Worm (Caenorhabditis elegans) whole organism, midembryonic: ENCODE measurements around the gene nhr-111.

Source experiments
- T22C8.4 ChIP-seq: fragments of 200-800 bp; sonication (Bioruptor generic); IDR thresholded peaks from 2 replicates; pipeline ENCODE4 v1.3.6; 2022; ENCODE audit warnings: missing genetic modification characterization, missing compliant biosample characterization
- cog-1 ChIP-seq: sonication (generic microtip); optimal IDR thresholded peaks from 2 replicates; lab custom pipeline; 2016; ENCODE audit warnings: missing genetic modification characterization, missing compliant biosample characterization
- flt-1 ChIP-seq: fragments of 200-800 bp; sonication (Bioruptor generic); IDR thresholded peaks from 2 replicates; pipeline ENCODE4 v1.3.6; 2022; ENCODE audit warnings: missing genetic modification characterization, missing compliant biosample characterization
- klf-2 ChIP-seq: fragments of 200-800 bp; sonication (Bioruptor generic); conservative IDR thresholded peaks from 2 replicates; pipeline ENCODE4 v1.3.6; 2022; ENCODE audit warnings: missing genetic modification reagents, missing genetic modification characterization, missing compliant biosample characterization
- med-1 ChIP-seq: sonication (generic microtip); optimal IDR thresholded peaks from 2 replicates; lab custom pipeline; 2017; ENCODE audit warnings: missing genetic modification characterization, mild to moderate bottlenecking, missing compliant biosample characterization, antibody characterized with exemption, missing genetic modification reagents; ENCODE audit not compliant: insufficient read depth
- ref-1 ChIP-seq: fragments of 200-800 bp; sonication (Bioruptor generic); conservative IDR thresholded peaks from 2 replicates; pipeline ENCODE4 v1.3.6; 2022; ENCODE audit warnings: missing genetic modification reagents, missing genetic modification characterization, missing compliant biosample characterization
- tab-1 ChIP-seq: fragments of 200-800 bp; sonication (Bioruptor generic); IDR thresholded peaks from 2 replicates; pipeline ENCODE4 v1.3.6; 2022; ENCODE audit warnings: missing genetic modification characterization, missing compliant biosample characterization
- ztf-29 ChIP-seq: fragments of 200-800 bp; sonication (Bioruptor generic); IDR thresholded peaks from 2 replicates; pipeline ENCODE4 v1.3.6; 2022; ENCODE audit warnings: missing genetic modification reagents, missing genetic modification characterization, missing compliant biosample characterization

DNA sequence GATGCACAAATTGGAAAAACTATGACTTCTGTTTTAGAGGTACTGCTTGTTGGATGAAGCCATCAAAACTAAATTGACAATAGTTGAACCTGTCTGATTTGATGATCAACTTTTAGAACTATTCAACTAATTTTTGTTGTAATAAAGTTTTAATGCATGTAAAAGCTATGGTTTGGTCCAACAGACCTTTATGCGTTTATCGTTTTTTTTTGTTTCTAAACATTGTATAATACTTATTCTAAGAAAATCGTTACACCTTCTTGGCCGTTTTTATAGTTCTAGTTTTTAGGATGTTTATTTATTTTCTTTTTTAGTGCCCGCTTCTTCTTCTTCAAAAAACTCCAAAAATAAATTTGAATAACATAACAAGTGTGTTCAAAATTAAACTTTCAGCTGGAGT is 39.1 kb upstream of the nhr-111 start, which contains the start of gene F10A3.12:
- TF ChIP-seq T22C8.4 (GFP tag; lab: Robert Waterston, UW) (no peak), cog-1 (no peak), flt-1 (GFP tag; lab: Robert Waterston, UW) (no peak), klf-2 (GFP tag; lab: Robert Waterston, UW) (no peak), ztf-29 (GFP tag; lab: Robert Waterston, UW) (no peak), ref-1 (GFP tag; lab: Robert Waterston, UW) (no peak), tab-1 (GFP tag; lab: Robert Waterston, UW) (no peak), med-1 (GFP tag; lab: Kevin White, UChicago) (no peak)
